Worm (Caenorhabditis elegans) whole organism, midembryonic: ENCODE data around the gene nhr-19.

Experiments used
- klf-2 ChIP-seq: fragments of 200-800 bp; sonication (Bioruptor generic); conservative IDR thresholded peaks from 2 replicates; pipeline ENCODE4 v1.3.6; 2022; ENCODE audit warnings: missing genetic modification reagents, missing genetic modification characterization, missing compliant biosample characterization
- med-1 ChIP-seq: sonication (generic microtip); optimal IDR thresholded peaks from 2 replicates; lab custom pipeline; 2017; ENCODE audit warnings: missing genetic modification characterization, mild to moderate bottlenecking, missing compliant biosample characterization, antibody characterized with exemption, missing genetic modification reagents; ENCODE audit not compliant: insufficient read depth
- ref-1 ChIP-seq: fragments of 200-800 bp; sonication (Bioruptor generic); conservative IDR thresholded peaks from 2 replicates; pipeline ENCODE4 v1.3.6; 2022; ENCODE audit warnings: missing genetic modification reagents, missing genetic modification characterization, missing compliant biosample characterization
- tab-1 ChIP-seq: fragments of 200-800 bp; sonication (Bioruptor generic); IDR thresholded peaks from 2 replicates; pipeline ENCODE4 v1.3.6; 2022; ENCODE audit warnings: missing genetic modification characterization, missing compliant biosample characterization
- ztf-29 ChIP-seq: fragments of 200-800 bp; sonication (Bioruptor generic); IDR thresholded peaks from 2 replicates; pipeline ENCODE4 v1.3.6; 2022; ENCODE audit warnings: missing genetic modification reagents, missing genetic modification characterization, missing compliant biosample characterization

DNA sequence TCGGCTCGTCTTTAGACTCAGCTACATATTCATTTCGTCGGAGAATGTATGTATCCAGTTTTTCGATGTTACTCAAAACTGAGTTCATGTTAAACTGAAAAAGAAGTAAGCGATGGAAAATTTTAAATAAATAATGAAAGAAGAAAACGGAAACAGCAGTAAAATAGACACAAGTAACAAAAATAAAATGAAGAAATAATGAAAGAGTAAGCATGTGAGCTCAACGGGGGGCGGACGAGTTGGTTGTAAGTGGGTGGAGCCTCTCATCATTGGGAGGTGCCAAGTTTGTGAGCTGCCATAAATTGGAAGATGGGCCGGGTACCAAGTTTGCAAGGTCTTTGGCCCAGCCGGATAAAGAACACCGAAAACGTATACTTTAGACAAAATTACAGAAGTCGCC, 21.9 kb downstream of the nhr-19 start, which contains the start of gene wee-1.1:
- TF ChIP-seq tab-1 (GFP tag; lab: Robert Waterston, UW), result no peak
- no peak for TF ChIP-seq klf-2 (GFP tag; lab: Robert Waterston, UW)
- no peak for TF ChIP-seq ztf-29 (GFP tag; lab: Robert Waterston, UW)
- TF ChIP-seq med-1, result no peak
- TF ChIP-seq ref-1 (GFP tag; lab: Robert Waterston, UW), result no peak
